Fruit fly (Drosophila melanogaster) whole organism, pupa: ENCODE data around the gene Anp.

Experiments
- CG10348 ChIP-seq: fragments of 200-800 bp; sonication (Bioruptor generic); IDR thresholded peaks from 2 replicates; pipeline ENCODE4 v1.3.6; 2022; ENCODE audit warnings: missing biosample characterization, missing genetic modification characterization
- CG12605 ChIP-seq: fragments of 200-800 bp; sonication (Bioruptor generic); IDR thresholded peaks from 2 replicates; pipeline ENCODE4 v1.3.6; 2022; ENCODE audit warnings: missing biosample characterization, missing genetic modification characterization
- CG13204 ChIP-seq: fragments of 200-800 bp; sonication (Bioruptor generic); optimal IDR thresholded peaks from 2 replicates; lab custom pipeline; 2018; ENCODE audit warnings: missing biosample characterization, mild to moderate bottlenecking, missing genetic modification characterization, moderate library complexity
- CG14655 ChIP-seq: fragments of 200-800 bp; sonication (Bioruptor generic); optimal IDR thresholded peaks from 3 replicates; lab custom pipeline; 2017; ENCODE audit warnings: mild to moderate bottlenecking, missing biosample characterization, missing genetic modification reagents, missing genetic modification characterization
- CG15710 ChIP-seq: fragments of 200-800 bp; sonication (Bioruptor generic); optimal IDR thresholded peaks from 2 replicates; lab custom pipeline; 2018; ENCODE audit warnings: missing biosample characterization, mild to moderate bottlenecking, missing genetic modification characterization, moderate library complexity
- CG17806 ChIP-seq: fragments of 200-800 bp; sonication (Bioruptor generic); optimal IDR thresholded peaks from 2 replicates; lab custom pipeline; 2018; ENCODE audit warnings: missing biosample characterization, mild to moderate bottlenecking, missing genetic modification characterization, moderate library complexity
- CG32121 ChIP-seq: fragments of 200-800 bp; sonication (Bioruptor generic); IDR thresholded peaks from 2 replicates; pipeline ENCODE4 v1.3.6; 2022; ENCODE audit warnings: missing biosample characterization, missing genetic modification characterization
- CG34367 ChIP-seq: fragments of 200-800 bp; sonication (Bioruptor generic); optimal IDR thresholded peaks from 2 replicates; lab custom pipeline; 2018; ENCODE audit warnings: missing biosample characterization, mild to moderate bottlenecking, missing genetic modification characterization
- CG4496 ChIP-seq: fragments of 200-800 bp; sonication (Bioruptor generic); IDR thresholded peaks from 3 replicates; pipeline ENCODE4 v1.3.6; 2022; ENCODE audit warnings: missing biosample characterization, missing genetic modification characterization
- CG8159 ChIP-seq: fragments of 200-800 bp; sonication (Bioruptor generic); optimal IDR thresholded peaks from 3 replicates; lab custom pipeline; 2018; ENCODE audit warnings: missing biosample characterization, mild to moderate bottlenecking, missing genetic modification characterization, moderate library complexity
- CG8301 ChIP-seq: fragments of 200-800 bp; sonication (Bioruptor generic); optimal IDR thresholded peaks from 2 replicates; lab custom pipeline; 2018; ENCODE audit warnings: missing biosample characterization, mild to moderate bottlenecking, missing genetic modification characterization
- CG9948 ChIP-seq: fragments of 200-800 bp; sonication (Bioruptor generic); optimal IDR thresholded peaks from 2 replicates; lab custom pipeline; 2018; ENCODE audit warnings: missing biosample characterization, mild to moderate bottlenecking, missing genetic modification characterization, moderate library complexity
- D1 ChIP-seq: fragments of 200-800 bp; sonication (Bioruptor generic); optimal IDR thresholded peaks from 2 replicates; lab custom pipeline; 2018; ENCODE audit warnings: missing biosample characterization, mild to moderate bottlenecking, missing genetic modification characterization, moderate library complexity
- EcR ChIP-seq: fragments of 200-800 bp; sonication (Bioruptor generic); optimal IDR thresholded peaks from 3 replicates; lab custom pipeline; 2019; ENCODE audit warnings: missing biosample characterization, missing genetic modification characterization, mild to moderate bottlenecking, moderate library complexity, missing genetic modification reagents
- Ets98B ChIP-seq: fragments of 200-800 bp; sonication (Bioruptor generic); IDR thresholded peaks from 2 replicates; pipeline ENCODE4 v1.3.6; 2022; ENCODE audit warnings: missing biosample characterization, missing genetic modification characterization
- Pif1A ChIP-seq: fragments of 200-800 bp; sonication (Bioruptor generic); optimal IDR thresholded peaks from 3 replicates; lab custom pipeline; 2016; ENCODE audit warnings: missing biosample characterization, missing genetic modification characterization
- Pif1B ChIP-seq: fragments of 200-800 bp; sonication (Bioruptor generic); optimal IDR thresholded peaks from 3 replicates; lab custom pipeline; 2016; ENCODE audit warnings: missing biosample characterization, missing genetic modification characterization
- Snoo ChIP-seq: fragments of 200-800 bp; sonication (Bioruptor generic); optimal IDR thresholded peaks from 3 replicates; lab custom pipeline; 2017; ENCODE audit warnings: missing biosample characterization, mild to moderate bottlenecking, missing genetic modification characterization, inconsistent platforms
- fd96Ca ChIP-seq: fragments of 200-800 bp; sonication (Bioruptor generic); IDR thresholded peaks from 3 replicates; pipeline ENCODE4 v1.3.6; 2022; ENCODE audit warnings: missing biosample characterization, missing genetic modification characterization
- gl ChIP-seq: fragments of 200-800 bp; sonication (Bioruptor generic); optimal IDR thresholded peaks from 2 replicates; lab custom pipeline; 2018; ENCODE audit warnings: missing biosample characterization, mild to moderate bottlenecking, missing genetic modification characterization
- rn ChIP-seq: fragments of 200-800 bp; sonication (Bioruptor generic); IDR thresholded peaks from 2 replicates; pipeline ENCODE4 v1.3.6; 2022; ENCODE audit warnings: missing biosample characterization, missing genetic modification characterization

The Anp gene

dm6 chr3R:30210560-30210959 lies 812 bp downstream of the Anp start, which contains the start of gene CecA1:
TSS of gene CecA1 (plus strand) at chr3R:30210874.
- no peak for TF ChIP-seq CG15710
- no peak for TF ChIP-seq CG8301 (tag; lab: Kevin White, UChicago)
- TF ChIP-seq fd96Ca (GFP tag; lab: Robert Waterston, UW), result no peak
- TF ChIP-seq CG32121 (GFP tag; lab: Robert Waterston, UW), result no peak
- no peak for TF ChIP-seq CG34367
- TF ChIP-seq gl (tag; lab: Kevin White, UChicago), result no peak
- TF ChIP-seq CG8159 (tag; lab: Kevin White, UChicago), result no peak
- no peak for TF ChIP-seq CG13204 (GFP tag; lab: Kevin White, UChicago)
- no peak for TF ChIP-seq CG9948 (tag; lab: Kevin White, UChicago)
- no peak for TF ChIP-seq Pif1A (GFP tag; lab: Kevin White, UChicago)
- no peak for TF ChIP-seq CG10348 (GFP tag; lab: Robert Waterston, UW)
- TF ChIP-seq CG14655, result no peak
- no peak for TF ChIP-seq Ets98B (GFP tag; lab: Robert Waterston, UW)
- no peak for TF ChIP-seq Snoo (tag; lab: Kevin White, UChicago)
- no peak for TF ChIP-seq D1 (tag; lab: Kevin White, UChicago)

- TF ChIP-seq CG10348 (GFP tag; lab: Robert Waterston, UW) (no peak), CG12605 (no peak), CG14655 (no peak), CG4496 (GFP tag; lab: Robert Waterston, UW) (no peak), CG17806 (tag; lab: Kevin White, UChicago) (no peak), rn (GFP tag; lab: Robert Waterston, UW) (no peak), Pif1A (GFP tag; lab: Kevin White, UChicago) (no peak), CG8159 (tag; lab: Kevin White, UChicago) (no peak), CG32121 (GFP tag; lab: Robert Waterston, UW) (no peak), Pif1B (GFP tag; lab: Kevin White, UChicago) (no peak), CG34367 (no peak), Snoo (tag; lab: Kevin White, UChicago) (no peak), EcR (GFP tag; lab: Kevin White, UChicago) (no peak), D1 (tag; lab: Kevin White, UChicago) (no peak), fd96Ca (GFP tag; lab: Robert Waterston, UW) (no peak)
Measured at dm6 chr3R:30211856-30212255, 2.1 kb downstream of the Anp start, which contains the start of gene CecA2. TSS of gene CecA2 (plus strand) at chr3R:30212156.

DNA sequence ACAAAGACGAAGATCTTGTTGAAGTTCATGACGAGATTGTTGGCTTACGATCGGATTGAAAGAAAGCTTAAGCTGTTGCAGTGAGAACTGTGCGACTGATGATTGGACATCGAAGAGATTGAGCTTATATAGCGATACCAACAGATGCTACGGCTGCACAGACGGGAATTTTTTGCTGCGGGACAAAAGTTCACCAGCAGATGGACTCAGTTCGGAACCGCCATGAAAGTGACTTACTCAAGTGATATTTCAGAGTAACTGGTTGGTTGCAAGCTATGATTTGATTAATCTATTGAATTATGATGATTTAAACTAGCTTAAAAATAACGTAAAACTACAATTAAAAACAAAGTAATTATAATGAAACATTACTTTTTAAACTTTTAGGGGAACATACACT lies 3.9 kb downstream of the Anp start, which contains the start of gene CecB:
TSS of gene CecB (minus strand) at position 101 of the 400 bp plus-strand sequence.
- no peak for TF ChIP-seq CG12605
- no peak for TF ChIP-seq Pif1B (GFP tag; lab: Kevin White, UChicago)
- no peak for TF ChIP-seq CG14655
- TF ChIP-seq Pif1A (GFP tag; lab: Kevin White, UChicago), result no peak
- TF ChIP-seq EcR (GFP tag; lab: Kevin White, UChicago), result no peak
- no peak for TF ChIP-seq CG17806 (tag; lab: Kevin White, UChicago)
- TF ChIP-seq CG4496 (GFP tag; lab: Robert Waterston, UW), result no peak
- TF ChIP-seq D1 (tag; lab: Kevin White, UChicago), result no peak
- no peak for TF ChIP-seq rn (GFP tag; lab: Robert Waterston, UW)
- TF ChIP-seq Ets98B (GFP tag; lab: Robert Waterston, UW), result no peak

DNA sequence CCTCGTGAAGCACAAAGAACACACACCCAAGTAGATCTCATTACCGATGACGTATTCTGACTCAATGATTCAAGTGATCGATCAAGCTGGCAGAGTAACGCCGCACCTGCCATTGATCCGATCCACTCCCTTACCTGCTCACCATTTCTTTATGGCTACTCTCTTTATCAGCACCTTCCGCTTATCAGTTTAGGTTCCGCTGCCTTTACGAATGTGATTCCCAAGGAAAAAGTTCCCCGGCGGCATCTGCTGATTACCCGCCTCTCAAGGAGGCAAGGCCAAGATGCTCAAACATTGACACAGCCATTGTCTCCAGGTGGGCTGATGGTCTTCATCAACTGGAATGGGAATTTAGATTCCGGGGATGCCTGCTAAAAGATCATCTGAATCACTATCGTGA lies 5.3 kb downstream of the Anp start:
- TF ChIP-seq CG9948 (tag; lab: Kevin White, UChicago), result no peak
- TF ChIP-seq fd96Ca (GFP tag; lab: Robert Waterston, UW), result no peak
- TF ChIP-seq CG14655, result no peak
- TF ChIP-seq CG34367, result no peak
- TF ChIP-seq rn (GFP tag; lab: Robert Waterston, UW), result no peak
- TF ChIP-seq CG13204 (GFP tag; lab: Kevin White, UChicago), result no peak
- TF ChIP-seq CG17806 (tag; lab: Kevin White, UChicago), result no peak
- TF ChIP-seq CG10348 (GFP tag; lab: Robert Waterston, UW), result no peak
- TF ChIP-seq D1 (tag; lab: Kevin White, UChicago), result no peak
- no peak for TF ChIP-seq gl (tag; lab: Kevin White, UChicago)
- no peak for TF ChIP-seq EcR (GFP tag; lab: Kevin White, UChicago)
- TF ChIP-seq CG15710, result no peak
- no peak for TF ChIP-seq CG32121 (GFP tag; lab: Robert Waterston, UW)
- no peak for TF ChIP-seq Ets98B (GFP tag; lab: Robert Waterston, UW)
- no peak for TF ChIP-seq CG4496 (GFP tag; lab: Robert Waterston, UW)
- TF ChIP-seq CG12605, result no peak
- no peak for TF ChIP-seq Pif1B (GFP tag; lab: Kevin White, UChicago)
- TF ChIP-seq CG8159 (tag; lab: Kevin White, UChicago), result no peak

DNA sequence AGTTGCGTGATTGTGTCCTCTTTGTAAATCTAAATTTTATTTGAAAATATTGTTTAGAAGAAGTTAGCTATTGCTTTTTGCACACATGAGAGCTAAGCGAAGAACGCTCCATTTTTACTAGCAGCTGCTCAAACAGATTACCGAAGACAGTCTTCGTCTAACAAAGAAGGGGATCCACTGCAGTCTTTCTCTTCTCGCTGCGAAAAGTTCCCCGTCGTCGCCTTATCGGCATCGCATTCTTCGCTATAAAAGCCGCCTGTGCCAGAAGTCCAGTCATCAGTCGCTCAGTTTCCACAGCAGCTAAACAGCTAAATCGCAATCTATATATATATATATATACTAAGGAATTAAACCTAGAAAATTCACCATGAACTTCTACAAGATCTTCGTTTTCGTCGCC lies 6.5 kb downstream of the Anp start, which contains the start of gene CecC:
TSS of gene CecC (plus strand) at position 275 of the 400 bp plus-strand sequence.
- TF ChIP-seq CG32121 (GFP tag; lab: Robert Waterston, UW) (no peak), Pif1B (GFP tag; lab: Kevin White, UChicago) (no peak), CG4496 (GFP tag; lab: Robert Waterston, UW) (no peak), rn (GFP tag; lab: Robert Waterston, UW) (no peak), Ets98B (GFP tag; lab: Robert Waterston, UW) (no peak), CG10348 (GFP tag; lab: Robert Waterston, UW) (no peak), CG9948 (tag; lab: Kevin White, UChicago) (no peak), Snoo (tag; lab: Kevin White, UChicago) (no peak), CG13204 (GFP tag; lab: Kevin White, UChicago) (no peak), CG14655 (no peak), EcR (GFP tag; lab: Kevin White, UChicago) (no peak), D1 (tag; lab: Kevin White, UChicago) (no peak), CG34367 (no peak), CG8159 (tag; lab: Kevin White, UChicago) (no peak), CG12605 (no peak), fd96Ca (GFP tag; lab: Robert Waterston, UW) (no peak), gl (tag; lab: Kevin White, UChicago) (no peak), Pif1A (GFP tag; lab: Kevin White, UChicago) (no peak)
